Worm (Caenorhabditis elegans): ENCODE results near the gene Y43C5A.4.
"Not testable (repeated sequence)": the region's sequence is repeated elsewhere in the genome, so short reads cannot be mapped to it uniquely, and the experiment has no call there.

Gene Y43C5A.4

ce11 chrIV:10318199-10318598 lies 40.4 kb downstream of the Y43C5A.4 start, which contains the start of gene R09E10.2:
R09E10.2 (minus strand) TSS chrIV:10318299.
- TF ChIP-seq unc-62 (GFP tag; optimal IDR thresholded peaks at IDR 0.05) (no peak), flh-1 (GFP tag; optimal IDR thresholded peaks at IDR 0.05) (no peak), ces-1 (GFP tag; optimal IDR thresholded peaks at IDR 0.05) (no peak), unc-39 (tag; optimal IDR thresholded peaks at IDR 0.05) (no peak), bed-3 (GFP tag; optimal IDR thresholded peaks at IDR 0.05) (no peak), sptf-1 (tag; optimal IDR thresholded peaks at IDR 0.05) (no peak), ztf-11 (tag; optimal IDR thresholded peaks at IDR 0.05) (no peak), nhr-12 (tag; optimal IDR thresholded peaks at IDR 0.05) (no peak), nhr-76 (tag; optimal IDR thresholded peaks at IDR 0.05) (no peak), elt-1 (tag; optimal IDR thresholded peaks at IDR 0.05; ENCODE audit: borderline replicate concordance, insufficient read depth) (no peak), zip-8 (tag; optimal IDR thresholded peaks at IDR 0.05) (no peak), ham-2 (GFP tag; optimal IDR thresholded peaks at IDR 0.05) (no peak), pha-4 (tag; optimal IDR thresholded peaks at IDR 0.05) (no peak), lsy-2 (tag; optimal IDR thresholded peaks at IDR 0.05) (no peak), mep-1 (tag; optimal IDR thresholded peaks at IDR 0.05) (no peak), nhr-28 (tag; optimal IDR thresholded peaks at IDR 0.05) (no peak), hlh-1 (tag; optimal IDR thresholded peaks at IDR 0.05) (no peak), lin-13 (tag; optimal IDR thresholded peaks at IDR 0.05) (no peak), snpc-4 (tag; optimal IDR thresholded peaks at IDR 0.05) (no peak)

ce11 chrIV:10322650-10323049 lies 44.8 kb downstream of the Y43C5A.4 start, which contains the start of gene R09E10.1:
R09E10.1 (minus strand) TSS chrIV:10322750.
- TF ChIP-seq tbx-8 (GFP tag; optimal IDR thresholded peaks at IDR 0.05); bed-3 (GFP tag; optimal IDR thresholded peaks at IDR 0.05); cnd-1 (tag; optimal IDR thresholded peaks at IDR 0.05): not testable (repeated sequence)
